Worm (Caenorhabditis elegans): ENCODE measurements around the gene ncr-2.

DNA sequence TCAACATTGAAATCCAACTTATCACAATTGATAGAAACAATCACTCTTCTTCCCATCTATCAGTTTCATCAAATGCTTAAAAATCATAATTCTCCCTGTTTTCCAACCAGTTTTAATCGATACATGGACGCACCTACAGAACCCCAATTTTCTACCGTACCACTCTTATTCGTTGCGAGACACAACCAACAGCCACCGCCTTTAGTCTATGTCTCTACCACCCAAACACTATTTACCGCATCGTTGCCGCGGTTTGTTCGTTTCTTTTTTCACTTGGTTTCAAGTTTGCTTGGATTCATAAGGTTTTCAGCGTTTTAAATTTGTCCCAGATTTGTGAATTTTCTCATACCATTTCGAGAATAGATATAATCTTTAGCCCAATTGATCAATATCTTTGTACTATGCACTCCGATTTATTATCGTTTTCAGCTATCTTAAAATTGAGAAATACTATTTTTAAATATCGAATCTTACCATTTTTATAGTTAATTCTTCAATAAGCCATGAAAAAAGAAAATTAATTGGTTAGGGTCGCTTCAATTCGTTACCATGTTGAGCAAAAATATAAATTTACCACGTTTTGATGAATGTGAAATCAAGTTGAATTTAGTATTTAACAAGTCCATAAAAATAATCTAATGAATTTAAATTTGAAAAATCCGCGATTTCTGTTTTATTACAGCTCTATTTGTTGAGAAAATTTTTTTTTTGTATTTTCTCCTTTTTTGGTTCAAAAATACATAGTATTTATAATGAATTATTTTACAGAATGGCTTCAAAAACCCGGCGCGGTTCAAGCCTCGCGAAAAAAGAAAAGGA is 52.3 kb downstream of the ncr-2 start, which contains the start of gene F10E9.3:
- TF ChIP-seq blmp-1 (tag; optimal IDR thresholded peaks at IDR 0.05; ENCODE audit: insufficient read depth) (no peak), dmd-4 (tag; optimal IDR thresholded peaks at IDR 0.05) (no peak), sem-4 (tag; optimal IDR thresholded peaks at IDR 0.05) (no peak), ztf-11 (tag; optimal IDR thresholded peaks at IDR 0.05) (no peak), aly-2 (tag; optimal IDR thresholded peaks at IDR 0.05) (no peak), nhr-10 (tag; optimal IDR thresholded peaks at IDR 0.05) (no peak)

Measured in whole organism, L2 larva.